Worm (Caenorhabditis elegans) whole organism, L4 larva: ENCODE results near the gene srw-39.
A peak's percentile ranks its signal among the peaks of the same experiment; 100 is the strongest.

ENCODE experiments used
- D1046.2 ChIP-seq: fragments of 200-800 bp; sonication (Bioruptor generic); IDR thresholded peaks from 2 replicates; pipeline ENCODE4 v1.3.6; 2022; ENCODE audit warnings: missing genetic modification characterization, missing compliant biosample characterization
- T20F7.1 ChIP-seq: fragments of 200-800 bp; sonication (Bioruptor generic); optimal IDR thresholded peaks from 2 replicates; lab custom pipeline; 2018; ENCODE audit warnings: mild to moderate bottlenecking, missing genetic modification characterization, missing compliant biosample characterization
- Y105C5A.15 ChIP-seq: fragments of 200-800 bp; sonication (Bioruptor generic); IDR thresholded peaks from 2 replicates; pipeline ENCODE4 v1.3.6; 2022; ENCODE audit warnings: missing genetic modification characterization, missing compliant biosample characterization
- Y48G9A.11 ChIP-seq: fragments of 200-800 bp; sonication (Bioruptor generic); IDR thresholded peaks from 2 replicates; pipeline ENCODE4 v1.3.6; 2022; ENCODE audit warnings: missing genetic modification reagents, missing genetic modification characterization, missing compliant biosample characterization
- ZK546.5 ChIP-seq, 2 experiments: sonication (generic microtip); optimal IDR thresholded peaks; 2 replicates each; lab custom pipeline; 2017; ENCODE audit warnings: missing biosample characterization in 2 of 2, missing genetic modification characterization in 2 of 2
- aha-1 ChIP-seq: fragments of 150-350 bp; peaks from one replicate; lab custom pipeline; 2014; ENCODE audit warnings: missing biosample characterization, missing genetic modification characterization
- ama-1 ChIP-seq: fragments of 150-350 bp; optimal IDR thresholded peaks from 2 replicates; lab custom pipeline; 2014; ENCODE audit warnings: inconsistent platforms, mixed read lengths
- arid-1 ChIP-seq: fragments of 200-800 bp; sonication (Bioruptor generic); conservative IDR thresholded peaks from 2 replicates; pipeline ENCODE4 v1.3.6; 2022; ENCODE audit warnings: missing genetic modification reagents, missing genetic modification characterization, missing compliant biosample characterization
- ceh-32 ChIP-seq: sonication (generic microtip); optimal IDR thresholded peaks from 2 replicates; lab custom pipeline; 2016; ENCODE audit warnings: mild to moderate bottlenecking, missing genetic modification characterization, missing compliant biosample characterization; ENCODE audit not compliant: poor library complexity
- ceh-82 ChIP-seq: sonication (generic microtip); optimal IDR thresholded peaks from 2 replicates; lab custom pipeline; 2017; ENCODE audit warnings: missing biosample characterization, missing genetic modification characterization
- ces-1 ChIP-seq: fragments of 150-350 bp; sonication (generic microtip); optimal IDR thresholded peaks from 4 replicates; lab custom pipeline; 2014; ENCODE audit warnings: missing biosample characterization, missing genetic modification reagents, missing genetic modification characterization
- daf-12 ChIP-seq: fragments of 150-350 bp; optimal IDR thresholded peaks from 2 replicates; lab custom pipeline; 2014; ENCODE audit warnings: missing biosample characterization, missing genetic modification reagents, missing genetic modification characterization
- daf-16 ChIP-seq, 3 experiments: sonication (generic microtip); optimal IDR thresholded peaks; 2 replicates each; lab custom pipeline; 2016 to 2017; ENCODE audit warnings: missing genetic modification characterization in 3 of 3, missing genetic modification reagents in 3 of 3, mild to moderate bottlenecking in 2 of 3, missing compliant biosample characterization in 2 of 3, missing biosample characterization in 1 of 3, moderate library complexity in 1 of 3
- dmd-6 ChIP-seq: fragments of 200-800 bp; sonication (Bioruptor generic); IDR thresholded peaks from 2 replicates; pipeline ENCODE4 v1.3.6; 2022; ENCODE audit warnings: missing genetic modification reagents, missing genetic modification characterization, missing compliant biosample characterization
- dmd-8 ChIP-seq: fragments of 200-800 bp; sonication (Bioruptor generic); IDR thresholded peaks from 2 replicates; pipeline ENCODE4 v1.3.6; 2022; ENCODE audit warnings: missing genetic modification characterization, missing compliant biosample characterization
- dmd-9 ChIP-seq: fragments of 200-800 bp; sonication (Bioruptor generic); IDR thresholded peaks from 2 replicates; pipeline ENCODE4 v1.3.6; 2022; ENCODE audit warnings: missing genetic modification reagents, missing genetic modification characterization, missing compliant biosample characterization
- dpl-1 ChIP-seq: fragments of 150-350 bp; optimal IDR thresholded peaks from 2 replicates; lab custom pipeline; 2014; ENCODE audit warnings: missing biosample characterization, missing genetic modification reagents, missing genetic modification characterization
- fos-1 ChIP-seq: fragments of 150-350 bp; optimal IDR thresholded peaks from 2 replicates; lab custom pipeline; 2014; ENCODE audit warnings: missing biosample characterization, missing genetic modification characterization
- hif-1 ChIP-seq, 2 experiments: sonication (generic microtip); optimal IDR thresholded peaks; 2 replicates each; lab custom pipeline; 2016 to 2017; ENCODE audit warnings: missing compliant biosample characterization in 2 of 2, missing genetic modification characterization in 2 of 2, missing genetic modification reagents in 2 of 2, missing genotype in 2 of 2, mild to moderate bottlenecking in 1 of 2
- hlh-11 ChIP-seq: fragments of 200-800 bp; sonication (Bioruptor generic); optimal IDR thresholded peaks from 2 replicates; lab custom pipeline; 2018; ENCODE audit warnings: mild to moderate bottlenecking, missing genetic modification characterization, missing compliant biosample characterization
- hlh-30 ChIP-seq: sonication (generic microtip); optimal IDR thresholded peaks from 2 replicates; lab custom pipeline; 2017; ENCODE audit warnings: antibody characterized with exemption, mild to moderate bottlenecking, missing genetic modification characterization, missing compliant biosample characterization; ENCODE audit not compliant: insufficient read depth
- jun-1 ChIP-seq: fragments of 150-350 bp; optimal IDR thresholded peaks from 2 replicates; lab custom pipeline; 2014; ENCODE audit warnings: missing biosample characterization, missing genetic modification reagents, missing genetic modification characterization
- lin-13 ChIP-seq: fragments of 150-350 bp; optimal IDR thresholded peaks from 2 replicates; lab custom pipeline; 2014; ENCODE audit warnings: missing biosample characterization, missing genetic modification reagents, missing genetic modification characterization
- lin-15B ChIP-seq: fragments of 150-350 bp; sonication (generic microtip); optimal IDR thresholded peaks from 3 replicates; lab custom pipeline; 2014; ENCODE audit warnings: missing biosample characterization, missing genetic modification characterization
- lin-38 ChIP-seq: fragments of 200-800 bp; sonication (Bioruptor generic); IDR thresholded peaks from 2 replicates; pipeline ENCODE4 v1.3.6; 2022; ENCODE audit warnings: missing genetic modification reagents, missing genetic modification characterization, missing compliant biosample characterization
- mep-1 ChIP-seq: fragments of 150-350 bp; sonication (generic microtip); optimal IDR thresholded peaks from 3 replicates; lab custom pipeline; 2014; ENCODE audit warnings: missing biosample characterization, missing genetic modification characterization
- mes-2 ChIP-seq: sonication (generic microtip); optimal IDR thresholded peaks from 2 replicates; lab custom pipeline; 2016; ENCODE audit warnings: missing genotype, mild to moderate bottlenecking, missing genetic modification characterization, missing compliant biosample characterization; ENCODE audit not compliant: poor library complexity, severe bottlenecking
- nhr-102 ChIP-seq: sonication (generic microtip); optimal IDR thresholded peaks from 2 replicates; lab custom pipeline; 2016; ENCODE audit warnings: mild to moderate bottlenecking, missing genetic modification characterization, moderate library complexity, missing compliant biosample characterization
- nhr-111 ChIP-seq: fragments of 200-800 bp; sonication (Bioruptor generic); optimal IDR thresholded peaks from 2 replicates; lab custom pipeline; 2018; ENCODE audit warnings: mild to moderate bottlenecking, missing genetic modification characterization, missing compliant biosample characterization
- nhr-41 ChIP-seq: fragments of 200-800 bp; sonication (Bioruptor generic); IDR thresholded peaks from 2 replicates; pipeline ENCODE4 v1.3.6; 2022; ENCODE audit warnings: missing genetic modification reagents, missing genetic modification characterization, missing compliant biosample characterization
- nhr-42 ChIP-seq: fragments of 200-800 bp; sonication (Bioruptor generic); IDR thresholded peaks from 2 replicates; pipeline ENCODE4 v1.3.6; 2022; ENCODE audit warnings: missing genetic modification characterization, missing compliant biosample characterization
- nhr-48 ChIP-seq: sonication (generic microtip); optimal IDR thresholded peaks from 2 replicates; lab custom pipeline; 2016; ENCODE audit warnings: mild to moderate bottlenecking, missing genetic modification characterization, missing compliant biosample characterization
- nhr-76 ChIP-seq: fragments of 150-350 bp; optimal IDR thresholded peaks from 2 replicates; lab custom pipeline; 2014; ENCODE audit warnings: missing biosample characterization, missing genetic modification characterization
- nhr-77 ChIP-seq: fragments of 150-350 bp; optimal IDR thresholded peaks from 2 replicates; lab custom pipeline; 2014; ENCODE audit warnings: missing biosample characterization, missing genetic modification characterization
- rbr-2 ChIP-seq: sonication (generic microtip); optimal IDR thresholded peaks from 2 replicates; lab custom pipeline; 2016; ENCODE audit warnings: missing genotype, missing genetic modification characterization, missing compliant biosample characterization
- saeg-2 ChIP-seq: fragments of 200-800 bp; sonication (Bioruptor generic); IDR thresholded peaks from 2 replicates; pipeline ENCODE4 v1.3.6; 2022; ENCODE audit warnings: missing genetic modification reagents, missing genetic modification characterization, missing compliant biosample characterization
- tra-1 ChIP-seq: fragments of 200-800 bp; sonication (Bioruptor generic); IDR thresholded peaks from 2 replicates; pipeline ENCODE4 v1.3.6; 2022; ENCODE audit warnings: missing genetic modification reagents, missing genetic modification characterization, missing compliant biosample characterization
- unc-62 ChIP-seq, 3 experiments: fragments of 150-350 bp in 1 of 3; sonication (generic microtip); optimal IDR thresholded peaks in 2 of 3; peaks in 1 of 3; 1 replicate in 1 of 3; 2 replicates in 2 of 3; lab custom pipeline; 2014 to 2017; ENCODE audit warnings: missing biosample characterization in 3 of 3, missing genetic modification characterization in 3 of 3, missing genetic modification reagents in 3 of 3, missing genotype in 1 of 3
- zag-1 ChIP-seq: fragments of 150-350 bp; optimal IDR thresholded peaks from 2 replicates; lab custom pipeline; 2014; ENCODE audit warnings: missing biosample characterization, missing genetic modification characterization
- ztf-7 ChIP-seq: fragments of 150-350 bp; optimal IDR thresholded peaks from 2 replicates; lab custom pipeline; 2014; ENCODE audit warnings: missing biosample characterization, missing genetic modification characterization

Gene srw-39

ce11 chrV:20162290-20163104 is 9.3 kb downstream of the srw-39 start (continued):
- TF ChIP-seq Y48G9A.11 (GFP tag; lab: Robert Waterston, UW) = no peak
- TF ChIP-seq ceh-32 (tag; lab: Kevin White, UChicago) = no peak
- 0 out of 2 replicates have a peak, but pooled peaks have one; percentile 8 for TF ChIP-seq nhr-41 (GFP tag; lab: Robert Waterston, UW)
- TF ChIP-seq lin-13 (GFP tag; lab: Kevin White, UChicago) = peak; percentile 12
- TF ChIP-seq T20F7.1 (GFP tag; lab: Kevin White, UChicago) = peak; percentile 61
- no peak for TF ChIP-seq nhr-111
- no peak for TF ChIP-seq fos-1
- peak; percentile 23 for TF ChIP-seq nhr-102
- no peak for TF ChIP-seq ZK546.5 (tag; optimal IDR thresholded peaks at IDR 0.05; lab: Kevin White, UChicago)
- peak; percentile 6 for TF ChIP-seq hlh-11
- TF ChIP-seq mep-1 (tag; lab: Kevin White, UChicago) = peak; percentile 73
- no peak for TF ChIP-seq lin-15B (tag; lab: Kevin White, UChicago)

DNA sequence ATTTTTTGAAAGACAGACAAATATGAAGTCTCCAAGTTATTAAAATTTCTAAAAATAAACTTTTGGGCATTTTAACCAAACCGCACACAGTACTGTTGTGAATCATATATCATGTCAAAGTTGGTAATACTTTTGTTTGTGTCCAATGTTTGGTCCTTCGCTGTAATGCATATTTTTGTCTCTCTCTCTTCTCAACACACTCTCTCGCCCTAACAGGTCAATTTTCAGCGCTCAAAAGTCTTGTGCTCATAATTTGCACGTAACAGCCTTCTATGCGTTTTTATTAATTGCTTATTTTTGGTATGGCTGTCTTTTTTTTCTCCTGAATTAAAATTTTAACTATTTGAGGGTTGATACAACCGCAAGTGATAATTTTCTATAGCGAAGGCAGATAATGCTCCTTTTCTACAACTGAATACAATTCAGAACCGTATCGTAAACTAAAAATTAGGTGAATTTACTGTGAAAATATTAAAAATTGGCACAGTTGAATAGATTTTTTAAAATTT is 10.0 kb downstream of the srw-39 start:
- TF ChIP-seq Y105C5A.15 (GFP tag; lab: Robert Waterston, UW) (no peak), saeg-2 (no peak), ceh-82 (no peak), nhr-48 (peak; percentile 44), nhr-76 (no peak), dmd-9 (GFP tag; lab: Robert Waterston, UW) (no peak), unc-62 (GFP tag; optimal IDR thresholded peaks at IDR 0.05 in 1 of 2; lab: Kevin White, UChicago) (peak in 1 of 2 experiments; percentile 56), unc-62 (tag; optimal IDR thresholded peaks at IDR 0.05; lab: Kevin White, UChicago) (no peak), dmd-6 (GFP tag; lab: Robert Waterston, UW) (no peak), mes-2 (tag; lab: Kevin White, UChicago) (no peak), dpl-1 (GFP tag; lab: Kevin White, UChicago) (no peak), jun-1 (tag; lab: Kevin White, UChicago) (peak; percentile 11), hif-1 (tag; optimal IDR thresholded peaks at IDR 0.05; lab: Kevin White, UChicago) (peak in 1 of 2 experiments; percentile 76), T20F7.1 (GFP tag; lab: Kevin White, UChicago) (no peak), zag-1 (tag; lab: Kevin White, UChicago) (no peak), tra-1 (GFP tag; lab: Robert Waterston, UW) (no peak), nhr-42 (GFP tag; lab: Robert Waterston, UW) (0 out of 2 replicates have a peak, but pooled peaks have one; percentile 40), rbr-2 (tag; lab: Kevin White, UChicago) (no peak), aha-1 (tag; lab: Kevin White, UChicago) (peak; percentile 79), nhr-77 (tag; lab: Kevin White, UChicago) (no peak), daf-12 (tag; lab: Kevin White, UChicago) (no peak), D1046.2 (GFP tag; lab: Robert Waterston, UW) (no peak), daf-16 (GFP tag; optimal IDR thresholded peaks at IDR 0.05; lab: Kevin White, UChicago) (no peak), daf-16 (tag; optimal IDR thresholded peaks at IDR 0.05; lab: Kevin White, UChicago) (no peak), arid-1 (no peak), lin-38 (GFP tag; lab: Robert Waterston, UW) (no peak), nhr-102 (peak; percentile 33), hlh-30 (tag; lab: Kevin White, UChicago) (no peak), ztf-7 (no peak), ama-1 (lab: Kevin White, UChicago) (no peak), dmd-8 (GFP tag; lab: Robert Waterston, UW) (0 out of 2 replicates have a peak, but pooled peaks have one; percentile 14), ces-1 (GFP tag; lab: Kevin White, UChicago) (no peak)
